Fruit fly (Drosophila melanogaster) whole organism, embryonic: Measurements from ENCODE around the gene CG5973.
A peak's percentile ranks its signal among the peaks of the same experiment; 100 is the strongest.

Source experiments
- Abd-B ChIP-seq: fragments of 200-800 bp; sonication (Bioruptor generic); optimal IDR thresholded peaks from 2 replicates; lab custom pipeline; 2018; ENCODE audit warnings: missing biosample characterization, mild to moderate bottlenecking, missing genetic modification characterization, moderate library complexity
- Adf1 ChIP-seq: fragments of 200-800 bp; sonication (Bioruptor generic); IDR thresholded peaks from 2 replicates; pipeline ENCODE4 v1.3.6; 2022; ENCODE audit warnings: missing biosample characterization, missing genetic modification characterization
- Antp ChIP-seq: fragments of 200-800 bp; sonication (Bioruptor generic); optimal IDR thresholded peaks from 3 replicates; lab custom pipeline; 2016; ENCODE audit warnings: missing biosample characterization, missing genetic modification characterization
- CG12391 ChIP-seq: fragments of 200-800 bp; sonication (Bioruptor generic); optimal IDR thresholded peaks from 3 replicates; lab custom pipeline; 2018; ENCODE audit warnings: missing biosample characterization, mild to moderate bottlenecking, missing genetic modification characterization, moderate library complexity
- CG13624 ChIP-seq: fragments of 200-800 bp; sonication (Bioruptor generic); optimal IDR thresholded peaks from 2 replicates; lab custom pipeline; 2016; ENCODE audit warnings: missing biosample characterization, missing genetic modification characterization
- CG17385 ChIP-seq: fragments of 200-800 bp; sonication (Bioruptor generic); optimal IDR thresholded peaks from 3 replicates; lab custom pipeline; 2018; ENCODE audit warnings: missing biosample characterization, mild to moderate bottlenecking, missing genetic modification characterization
- CG17912 ChIP-seq: fragments of 200-800 bp; sonication (Bioruptor generic); optimal IDR thresholded peaks from 2 replicates; lab custom pipeline; 2018; ENCODE audit warnings: missing biosample characterization, mild to moderate bottlenecking, missing genetic modification characterization
- CG2116 ChIP-seq: fragments of 200-800 bp; sonication (Bioruptor generic); optimal IDR thresholded peaks from 3 replicates; lab custom pipeline; 2018; ENCODE audit warnings: missing biosample characterization, mild to moderate bottlenecking, missing genetic modification characterization
- CG2712 ChIP-seq: fragments of 200-800 bp; optimal IDR thresholded peaks from 3 replicates; lab custom pipeline; 2019; ENCODE audit warnings: missing biosample characterization, mild to moderate bottlenecking, missing genetic modification characterization, moderate library complexity
- CG34376 ChIP-seq: fragments of 200-800 bp; sonication (Bioruptor generic); optimal IDR thresholded peaks from 2 replicates; lab custom pipeline; 2018; ENCODE audit warnings: missing biosample characterization, mild to moderate bottlenecking, missing genetic modification characterization
- CG3838 ChIP-seq: fragments of 200-800 bp; sonication (Bioruptor generic); optimal IDR thresholded peaks from 3 replicates; lab custom pipeline; 2016; ENCODE audit warnings: missing biosample characterization, missing genetic modification characterization
- CG3995 ChIP-seq: fragments of 200-800 bp; sonication (Bioruptor generic); optimal IDR thresholded peaks from 3 replicates; lab custom pipeline; 2016; ENCODE audit warnings: missing biosample characterization, missing genetic modification characterization
- CG4820 ChIP-seq: fragments of 200-800 bp; sonication (Bioruptor generic); optimal IDR thresholded peaks from 3 replicates; lab custom pipeline; 2016; ENCODE audit warnings: missing biosample characterization, missing genetic modification characterization
- CG5180 ChIP-seq: fragments of 200-800 bp; sonication (Bioruptor generic); optimal IDR thresholded peaks from 3 replicates; lab custom pipeline; 2017; ENCODE audit warnings: missing biosample characterization, missing genetic modification characterization, mild to moderate bottlenecking, moderate library complexity, missing genetic modification reagents
- CG8478 ChIP-seq: fragments of >200 bp; optimal IDR thresholded peaks from 2 replicates; lab custom pipeline; 2018
- CG9876 ChIP-seq: fragments of 200-800 bp; sonication (Bioruptor generic); optimal IDR thresholded peaks from 2 replicates; lab custom pipeline; 2016; ENCODE audit warnings: missing biosample characterization, missing genetic modification characterization
- Deaf1 ChIP-seq: fragments of 200-800 bp; optimal IDR thresholded peaks from 3 replicates; lab custom pipeline; 2019; ENCODE audit warnings: missing biosample characterization, mild to moderate bottlenecking, missing genetic modification characterization, moderate library complexity
- Fer1 ChIP-seq: fragments of 200-800 bp; sonication (Bioruptor generic); optimal IDR thresholded peaks from 2 replicates; lab custom pipeline; 2017; ENCODE audit warnings: missing biosample characterization, mild to moderate bottlenecking, missing genetic modification characterization
- GATAe ChIP-seq: fragments of 200-800 bp; sonication (Bioruptor generic); conservative IDR thresholded peaks from 2 replicates; pipeline ENCODE4 v1.3.6; 2022; ENCODE audit warnings: missing biosample characterization, missing genetic modification characterization
- Hr78 ChIP-seq, 2 experiments: fragments of 200-800 bp in 1 of 2; fragments of >200 bp in 1 of 2; sonication (Bioruptor generic) in 1 of 2; optimal IDR thresholded peaks; 2 replicates each; lab custom pipeline; 2017 to 2019; ENCODE audit warnings: missing biosample characterization in 2 of 2, missing genetic modification characterization in 2 of 2, mild to moderate bottlenecking in 1 of 2, moderate library complexity in 1 of 2
- Lim3 ChIP-seq: fragments of 200-800 bp; sonication (Bioruptor generic); IDR thresholded peaks from 2 replicates; pipeline ENCODE4 v1.3.6; 2022; ENCODE audit warnings: missing biosample characterization, missing genetic modification characterization
- Med ChIP-seq: fragments of 200-800 bp; sonication (Bioruptor generic); peaks from one replicate; lab custom pipeline; 2016; ENCODE audit warnings: missing biosample characterization, missing genetic modification characterization, mild to moderate bottlenecking, inconsistent platforms, moderate library complexity
- Pdp1 ChIP-seq, 2 experiments: fragments of 200-800 bp; sonication (Bioruptor generic); optimal IDR thresholded peaks; 3 replicates each; lab custom pipeline; 2016; ENCODE audit warnings: missing biosample characterization in 2 of 2, missing genetic modification characterization in 2 of 2, mild to moderate bottlenecking in 1 of 2, moderate library complexity in 1 of 2
- Rfx ChIP-seq: fragments of 200-800 bp; sonication (Bioruptor generic); IDR thresholded peaks from 2 replicates; pipeline ENCODE4 v1.3.6; 2022; ENCODE audit warnings: missing biosample characterization, missing genetic modification characterization
- Ssrp ChIP-seq: fragments of 200-800 bp; sonication (Bioruptor generic); optimal IDR thresholded peaks from 2 replicates; lab custom pipeline; 2018; ENCODE audit warnings: missing biosample characterization, mild to moderate bottlenecking, missing genetic modification characterization, moderate library complexity
- Taf1 ChIP-seq: fragments of 200-800 bp; sonication (Bioruptor generic); IDR thresholded peaks from 2 replicates; pipeline ENCODE4 v1.3.6; 2022; ENCODE audit warnings: missing biosample characterization, missing genetic modification characterization
- crc ChIP-seq: fragments of 200-800 bp; sonication (Bioruptor generic); optimal IDR thresholded peaks from 2 replicates; lab custom pipeline; 2016; ENCODE audit warnings: missing biosample characterization, missing genetic modification characterization
- disco-r ChIP-seq: fragments of 200-800 bp; sonication (Bioruptor generic); optimal IDR thresholded peaks from 2 replicates; lab custom pipeline; 2016; ENCODE audit warnings: missing biosample characterization, missing genetic modification characterization
- ems ChIP-seq: fragments of 200-800 bp; sonication (Bioruptor generic); optimal IDR thresholded peaks from 3 replicates; lab custom pipeline; 2016; ENCODE audit warnings: missing biosample characterization, missing genetic modification characterization
- fd64A ChIP-seq: fragments of 200-800 bp; sonication (Bioruptor generic); optimal IDR thresholded peaks from 3 replicates; lab custom pipeline; 2018; ENCODE audit warnings: missing biosample characterization, mild to moderate bottlenecking, missing genetic modification characterization
- gem ChIP-seq: fragments of 200-800 bp; sonication (Bioruptor generic); optimal IDR thresholded peaks from 2 replicates; lab custom pipeline; 2019; ENCODE audit warnings: missing biosample characterization, mild to moderate bottlenecking, missing genetic modification characterization, moderate library complexity
- hbn ChIP-seq: fragments of 200-800 bp; sonication (Bioruptor generic); IDR thresholded peaks from 2 replicates; pipeline ENCODE4 v1.3.6; 2022; ENCODE audit warnings: missing biosample characterization, missing genetic modification characterization; ENCODE audit not compliant: partially characterized antibody
- hth ChIP-seq: fragments of >200 bp; optimal IDR thresholded peaks from 2 replicates; lab custom pipeline; 2017; ENCODE audit warnings: inconsistent platforms
- kay ChIP-seq: fragments of 200-800 bp; sonication (Bioruptor generic); optimal IDR thresholded peaks from 2 replicates; lab custom pipeline; 2016; ENCODE audit warnings: missing biosample characterization, missing genetic modification characterization
- lbe ChIP-seq: fragments of 200-800 bp; sonication (Bioruptor generic); optimal IDR thresholded peaks from 2 replicates; lab custom pipeline; 2016; ENCODE audit warnings: missing biosample characterization, mild to moderate bottlenecking, missing genetic modification characterization
- pita ChIP-seq: fragments of 200-800 bp; sonication (Bioruptor generic); optimal IDR thresholded peaks from 2 replicates; lab custom pipeline; 2017; ENCODE audit warnings: missing biosample characterization, mild to moderate bottlenecking, missing genetic modification characterization
- ssp ChIP-seq: fragments of 200-800 bp; sonication (Bioruptor generic); IDR thresholded peaks from 2 replicates; pipeline ENCODE4 v1.3.6; 2022; ENCODE audit warnings: missing biosample characterization, missing genetic modification characterization
- sug ChIP-seq: fragments of 200-800 bp; optimal IDR thresholded peaks from 2 replicates; lab custom pipeline; 2019; ENCODE audit warnings: missing biosample characterization, mild to moderate bottlenecking, missing genetic modification characterization, moderate library complexity
- zen2 ChIP-seq: fragments of 200-800 bp; sonication (Bioruptor generic); IDR thresholded peaks from 3 replicates; pipeline ENCODE4 v1.3.6; 2022; ENCODE audit warnings: missing biosample characterization, missing genetic modification characterization; ENCODE audit not compliant: partially characterized antibody

CG5973 gene

dm6 chr2L:7431861-7432601, 5.3 kb upstream of the CG5973 start (continued):
- peak; percentile 1 for TF ChIP-seq Med (GFP tag; lab: Kevin White, UChicago)
- TF ChIP-seq, all 482 proteins: peak for 9

DNA sequence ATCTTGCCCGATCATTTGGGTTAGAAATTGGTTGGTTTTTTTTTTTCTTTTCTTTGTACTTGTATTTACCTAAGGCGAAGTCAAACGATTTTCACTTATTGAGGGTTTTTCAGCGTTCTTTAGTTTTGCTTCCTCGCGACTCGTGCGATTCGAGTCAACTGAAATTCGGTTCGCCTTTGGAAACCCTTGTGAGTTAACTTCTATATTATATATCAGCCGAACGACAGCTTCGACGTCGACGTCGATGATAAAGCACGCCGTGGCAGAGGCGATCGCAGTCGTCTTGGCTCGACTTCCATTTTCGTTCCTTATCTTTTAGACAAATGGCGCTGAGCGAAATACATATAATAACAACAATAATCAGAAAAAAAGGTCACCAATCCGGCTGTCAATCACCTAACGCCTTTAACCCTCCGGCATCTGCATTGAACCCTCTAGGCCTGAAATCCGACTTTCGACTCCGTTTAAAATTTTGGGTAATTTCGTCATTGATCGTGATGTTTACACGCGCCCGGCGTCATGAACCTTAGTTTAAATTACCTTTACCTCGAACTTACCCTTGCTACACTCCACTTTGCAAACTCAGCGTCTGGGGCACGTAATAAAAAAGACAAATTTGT, 3.8 kb upstream of the CG5973 start, which contains the start of gene CG5958:
TSS of gene CG5958 (minus strand) at position 180 of the 620 bp plus-strand sequence.
- TF ChIP-seq ssp (GFP tag; lab: Robert Waterston, UW) (no peak), ems (no peak), Ssrp (tag; lab: Kevin White, UChicago) (no peak), CG12391 (tag; lab: Kevin White, UChicago) (no peak), zen2 (GFP tag; lab: Robert Waterston, UW) (no peak), hbn (GFP tag; lab: Robert Waterston, UW) (no peak), Antp (no peak), CG34376 (peak; percentile 32), CG13624 (no peak), CG2712 (tag; lab: Kevin White, UChicago) (no peak), crc (GFP tag; lab: Kevin White, UChicago) (no peak), CG3838 (GFP tag; lab: Kevin White, UChicago) (no peak), CG17912 (GFP tag; lab: Kevin White, UChicago) (no peak), Lim3 (GFP tag; lab: Robert Waterston, UW) (no peak), CG2116 (GFP tag; lab: Kevin White, UChicago) (no peak), Hr78 (GFP tag; optimal IDR thresholded peaks at IDR 0.05; lab: Kevin White, UChicago) (peak in 1 of 2 experiments; percentile 91), CG3995 (no peak), Pdp1 (GFP tag; optimal IDR thresholded peaks at IDR 0.05; lab: Kevin White, UChicago) (peak in 1 of 2 experiments; percentile 33), pita (GFP tag; lab: Kevin White, UChicago) (no peak), Taf1 (no peak), Adf1 (GFP tag; lab: Robert Waterston, UW) (peak; percentile 86), Abd-B (GFP tag; lab: Kevin White, UChicago) (no peak), lbe (GFP tag; lab: Kevin White, UChicago) (peak; percentile 21), sug (tag; lab: Kevin White, UChicago) (peak; percentile 8), disco-r (no peak), CG4820 (GFP tag; lab: Kevin White, UChicago) (peak; percentile 21), hth (no peak), CG5180 (no peak), CG8478 (no peak), Deaf1 (tag; lab: Kevin White, UChicago) (peak; percentile 75), CG17385 (GFP tag; lab: Kevin White, UChicago) (no peak), Fer1 (GFP tag; lab: Kevin White, UChicago) (no peak), fd64A (GFP tag; lab: Kevin White, UChicago) (no peak), Rfx (GFP tag; lab: Robert Waterston, UW) (no peak), CG9876 (GFP tag; lab: Kevin White, UChicago) (no peak), kay (GFP tag; lab: Kevin White, UChicago) (no peak), gem (no peak), GATAe (peak; percentile 11; the same call in 1 of the 2 replicates)
